Worm (Caenorhabditis elegans): ENCODE data around the gene K02D10.4.

DNA sequence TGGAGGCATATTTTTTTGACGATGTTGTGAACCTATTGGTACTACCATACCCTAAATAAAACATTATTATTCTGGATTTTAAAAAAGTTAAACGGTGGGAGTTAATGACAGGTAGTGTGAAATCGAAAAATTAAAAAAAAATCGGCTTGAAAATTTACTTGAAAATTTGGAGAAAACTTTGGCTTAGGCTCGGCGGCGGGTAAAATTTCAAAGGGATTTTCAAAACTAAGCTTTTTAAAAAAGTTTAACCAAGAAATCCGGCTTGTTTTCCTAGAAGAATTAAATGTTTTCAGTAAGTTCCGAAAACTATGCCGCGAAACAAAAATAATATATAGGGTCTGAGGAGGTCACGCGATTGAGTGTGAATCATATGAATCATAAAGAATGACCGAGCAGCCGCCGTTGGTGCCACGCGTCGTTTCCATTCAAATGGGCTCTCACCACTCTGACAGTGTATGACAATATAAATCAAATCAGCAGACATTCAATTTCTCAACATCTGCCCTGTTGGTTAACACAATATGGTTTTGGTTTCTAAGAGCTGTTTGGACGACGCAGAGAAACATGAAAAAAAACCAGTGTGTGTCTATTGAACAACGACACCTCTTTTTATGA lies 18.7 kb downstream of the K02D10.4 start, which contains the start of gene aak-1:
- TF ChIP-seq lin-39 (tag; optimal IDR thresholded peaks at IDR 0.05) (no peak), nhr-102 (tag; optimal IDR thresholded peaks at IDR 0.05) (no peak), zfp-3 (GFP tag; conservative IDR thresholded peaks at IDR 0.05) (no peak), nhr-237 (tag; optimal IDR thresholded peaks at IDR 0.05) (no peak)

Data from whole organism, L4 larva.